Worm (Caenorhabditis elegans) whole organism, L1 larva: ENCODE results near the gene bas-1.

Experiments used
- C16A3.4 ChIP-seq: fragments of 150-350 bp; optimal IDR thresholded peaks from 2 replicates; lab custom pipeline; 2014; ENCODE audit warnings: missing biosample characterization, missing genetic modification characterization
- alr-1 ChIP-seq: fragments of 200-800 bp; sonication (Bioruptor generic); optimal IDR thresholded peaks from 2 replicates; lab custom pipeline; 2018; ENCODE audit warnings: borderline replicate concordance, mild to moderate bottlenecking, missing genetic modification characterization, missing compliant biosample characterization
- nhr-11 ChIP-seq: fragments of 150-350 bp; optimal IDR thresholded peaks from 2 replicates; lab custom pipeline; 2014; ENCODE audit warnings: missing biosample characterization, missing genetic modification characterization
- pqm-1 ChIP-seq: sonication (generic microtip); optimal IDR thresholded peaks from 3 replicates; lab custom pipeline; 2017; ENCODE audit warnings: missing biosample characterization, missing genetic modification characterization
- rnt-1 ChIP-seq: sonication (generic microtip); optimal IDR thresholded peaks from 2 replicates; lab custom pipeline; 2016; ENCODE audit warnings: mild to moderate bottlenecking, missing genetic modification characterization, moderate library complexity, missing compliant biosample characterization
- unc-62 ChIP-seq: fragments of 150-350 bp; optimal IDR thresholded peaks from 2 replicates; lab custom pipeline; 2014; ENCODE audit warnings: missing biosample characterization, missing genetic modification reagents, missing genetic modification characterization
- ztf-11 ChIP-seq, 2 experiments: sonication (generic microtip); optimal IDR thresholded peaks; 2 replicates each; lab custom pipeline; 2016 to 2017; ENCODE audit warnings: missing genetic modification characterization in 2 of 2, missing biosample characterization in 1 of 2, missing compliant biosample characterization in 1 of 2

ce11 chrIII:5622232-5623009, 10.3 kb downstream of the bas-1 start:
- TF ChIP-seq nhr-11 (tag; lab: Kevin White, UChicago) (no peak), unc-62 (GFP tag; lab: Kevin White, UChicago) (no peak), rnt-1 (tag; lab: Kevin White, UChicago) (no peak), alr-1 (tag; lab: Kevin White, UChicago) (no peak), ztf-11 (tag; optimal IDR thresholded peaks at IDR 0.05; lab: Kevin White, UChicago) (no peak), pqm-1 (tag; lab: Kevin White, UChicago) (no peak), C16A3.4 (tag; lab: Kevin White, UChicago) (no peak)
